Worm (Caenorhabditis elegans): ENCODE results near the gene drh-1.
A peak's percentile ranks its signal among the peaks of the same experiment; 100 is the strongest.
"Not testable (repeated sequence)": the region's sequence is repeated elsewhere in the genome, so short reads cannot be mapped to it uniquely, and the experiment has no call there.

Gene drh-1

ce11 chrIV:6601213-6601724 is 11.9 kb downstream of the drh-1 start, which contains the start of gene sup-36 (continued):
- TF ChIP-seq C34B4.2 (tag; optimal IDR thresholded peaks at IDR 0.05) (no peak), dpl-1 (GFP tag; optimal IDR thresholded peaks at IDR 0.05) (peak in 1 of 3 experiments; percentile 1), unc-98 (GFP tag; IDR thresholded peaks at IDR 0.05) (no peak), elt-2 (tag; optimal IDR thresholded peaks at IDR 0.05) (no peak), lir-3 (tag; optimal IDR thresholded peaks at IDR 0.05; ENCODE audit: poor library complexity) (no peak), fkh-10 (GFP tag; optimal IDR thresholded peaks at IDR 0.05) (no peak), nhr-19 (GFP tag; conservative IDR thresholded peaks at IDR 0.05) (no peak), fkh-4 (tag; optimal IDR thresholded peaks at IDR 0.05; ENCODE audit: borderline replicate concordance) (no peak), elt-3 (tag; optimal IDR thresholded peaks at IDR 0.05) (no peak), pag-3 (tag; optimal IDR thresholded peaks at IDR 0.05; ENCODE audit: borderline replicate concordance, insufficient read depth) (no peak), unc-130 (tag; optimal IDR thresholded peaks at IDR 0.05) (no peak)

- TF ChIP-seq C16A3.4 (tag; optimal IDR thresholded peaks at IDR 0.05) (no peak), elt-3 (tag; optimal IDR thresholded peaks at IDR 0.05) (no peak), fkh-8 (tag; optimal IDR thresholded peaks at IDR 0.05) (no peak), hlh-17 (GFP tag; optimal IDR thresholded peaks at IDR 0.05; ENCODE audit: borderline replicate concordance) (no peak), lin-39 (tag; optimal IDR thresholded peaks at IDR 0.05) (no peak), egl-27 (tag; optimal IDR thresholded peaks at IDR 0.05) (no peak)
Measured at ce11 chrIV:6599447-6599846, 13.7 kb downstream of the drh-1 start, which contains the start of gene F38A5.8. Gene F38A5.8, plus strand, starts transcription at chrIV:6599747.

- not testable (repeated sequence) for TF ChIP-seq nhr-19 (GFP tag; conservative IDR thresholded peaks at IDR 0.05); ztf-11 (tag; optimal IDR thresholded peaks at IDR 0.05); sptf-1 (tag; optimal IDR thresholded peaks at IDR 0.05)
Measured at ce11 chrIV:6598740-6599139, 14.4 kb downstream of the drh-1 start, which contains the start of gene nspb-5. Gene nspb-5, plus strand, starts transcription at chrIV:6599040.

- not testable (repeated sequence) for TF ChIP-seq vab-15 (tag; optimal IDR thresholded peaks at IDR 0.05); ces-1 (GFP tag; optimal IDR thresholded peaks at IDR 0.05); nhr-11 (tag; optimal IDR thresholded peaks at IDR 0.05)
Measured at ce11 chrIV:6597918-6598317, 15.2 kb downstream of the drh-1 start, which contains the start of gene nspb-4. Gene nspb-4, plus strand, starts transcription at chrIV:6598218.

- TF ChIP-seq ceh-63 (GFP tag; optimal IDR thresholded peaks at IDR 0.05): no peak
- TF ChIP-seq efl-1 (optimal IDR thresholded peaks at IDR 0.05): no peak
- TF ChIP-seq efl-1 (GFP tag; optimal IDR thresholded peaks at IDR 0.05 in 1 of 2): peak in 1 of 2 experiments; percentile 88
- no peak for TF ChIP-seq nhr-77 (tag; optimal IDR thresholded peaks at IDR 0.05)
- no peak for TF ChIP-seq ces-1 (GFP tag; optimal IDR thresholded peaks at IDR 0.05)
- no peak for TF ChIP-seq zip-4 (GFP tag; optimal IDR thresholded peaks at IDR 0.05)
Measured at ce11 chrIV:6597298-6597697, 15.9 kb downstream of the drh-1 start, which contains the start of gene F38A5.6. Gene F38A5.6, minus strand, starts transcription at chrIV:6597398.

ce11 chrIV:6595912-6596311 is 17.2 kb downstream of the drh-1 start, which contains the start of gene F38A5.22:
Gene F38A5.22, minus strand, starts transcription at chrIV:6595940.
- no peak for TF ChIP-seq jun-1 (tag; optimal IDR thresholded peaks at IDR 0.05)
- TF ChIP-seq hlh-17 (GFP tag; optimal IDR thresholded peaks at IDR 0.05; ENCODE audit: borderline replicate concordance): no peak
- TF ChIP-seq nhr-90 (tag; optimal IDR thresholded peaks at IDR 0.05; ENCODE audit: poor library complexity): no peak
- no peak for TF ChIP-seq unc-86 (tag; optimal IDR thresholded peaks at IDR 0.05)
- TF ChIP-seq egl-13 (tag; optimal IDR thresholded peaks at IDR 0.05): no peak
- TF ChIP-seq skn-1 (tag; optimal IDR thresholded peaks at IDR 0.05): no peak
- no peak for TF ChIP-seq isw-1 (GFP tag; IDR thresholded peaks at IDR 0.05)
- no peak for TF ChIP-seq sox-4 (tag; optimal IDR thresholded peaks at IDR 0.05)
- TF ChIP-seq nhr-237 (tag; optimal IDR thresholded peaks at IDR 0.05): no peak
- no peak for TF ChIP-seq ceh-63 (GFP tag; optimal IDR thresholded peaks at IDR 0.05)
- no peak for TF ChIP-seq ets-5 (GFP tag; IDR thresholded peaks at IDR 0.05)
- no peak for TF ChIP-seq snpc-4 (tag; optimal IDR thresholded peaks at IDR 0.05)
- TF ChIP-seq nhr-19 (GFP tag; conservative IDR thresholded peaks at IDR 0.05): no peak
- TF ChIP-seq nhr-12 (tag; optimal IDR thresholded peaks at IDR 0.05): no peak
- TF ChIP-seq lin-14 (GFP tag; optimal IDR thresholded peaks at IDR 0.05): no peak
- no peak for TF ChIP-seq snu-23 (GFP tag; optimal IDR thresholded peaks at IDR 0.05)
- no peak for TF ChIP-seq mep-1 (tag; optimal IDR thresholded peaks at IDR 0.05)
- TF ChIP-seq egl-27 (tag; optimal IDR thresholded peaks at IDR 0.05): no peak
- TF ChIP-seq ces-1 (GFP tag; optimal IDR thresholded peaks at IDR 0.05): no peak
